Fruit fly (Drosophila melanogaster): Measurements from ENCODE around the gene Sod1.

Gene Sod1

dm6 chr3L:11148478-11149251 lies 35.1 kb upstream of the Sod1 start (continued):
- peak; percentile 16 for TF ChIP-seq CG15269 (tag; optimal IDR thresholded peaks at IDR 0.05)
- TF ChIP-seq CG9797 (GFP tag; optimal IDR thresholded peaks at IDR 0.05) = no peak
- peak; percentile 26 for TF ChIP-seq Meics (GFP tag; optimal IDR thresholded peaks at IDR 0.05)
- TF ChIP-seq CG10321 (GFP tag; IDR thresholded peaks at IDR 0.05) = no peak
- TF ChIP-seq CG43689 (GFP tag; IDR thresholded peaks at IDR 0.05) = no peak
- TF ChIP-seq lov (optimal IDR thresholded peaks at IDR 0.05) = no peak
- no peak for TF ChIP-seq lov (GFP tag; IDR thresholded peaks at IDR 0.05)
- TF ChIP-seq ind (GFP tag; optimal IDR thresholded peaks at IDR 0.05) = peak; percentile 49
- TF ChIP-seq CG4282 (GFP tag; optimal IDR thresholded peaks at IDR 0.05) = no peak
- 0 out of 2 replicates have a peak, but pooled peaks have one; percentile 49 for TF ChIP-seq Xrp1 (GFP tag; IDR thresholded peaks at IDR 0.05)
- TF ChIP-seq crol (GFP tag; IDR thresholded peaks at IDR 0.05) = no peak
- no peak for TF ChIP-seq danr (GFP tag; IDR thresholded peaks at IDR 0.05)
- no peak for TF ChIP-seq nerfin-2 (GFP tag; IDR thresholded peaks at IDR 0.05; ENCODE audit: partially characterized antibody)
- TF ChIP-seq CG6175 (GFP tag; IDR thresholded peaks at IDR 0.05) = no peak
- TF ChIP-seq emc (GFP tag; optimal IDR thresholded peaks at IDR 0.05) = no peak
- TF ChIP-seq bigmax (GFP tag; optimal IDR thresholded peaks at IDR 0.05) = no peak
- TF ChIP-seq mirr (GFP tag; optimal IDR thresholded peaks at IDR 0.05) = no peak
- peak; percentile 17 for TF ChIP-seq CG17802 (tag; optimal IDR thresholded peaks at IDR 0.05)
- no peak for TF ChIP-seq Dip2 (GFP tag; IDR thresholded peaks at IDR 0.05)
- no peak for TF ChIP-seq CG12299 (tag; optimal IDR thresholded peaks at IDR 0.05)
- TF ChIP-seq Blimp-1 (GFP tag; optimal IDR thresholded peaks at IDR 0.05) = peak; percentile 81
- no peak for TF ChIP-seq CG8281 (tag; optimal IDR thresholded peaks at IDR 0.05)
- no peak for TF ChIP-seq ftz-f1 (GFP tag; optimal IDR thresholded peaks at IDR 0.05)
- no peak for TF ChIP-seq CG4328 (GFP tag; optimal IDR thresholded peaks at IDR 0.05)
- 0 out of 3 replicates have a peak, but pooled peaks have one; percentile 30 for TF ChIP-seq gce (GFP tag; IDR thresholded peaks at IDR 0.05)
- TF ChIP-seq Sry-β (GFP tag; optimal IDR thresholded peaks at IDR 0.05) = no peak
- TF ChIP-seq Aef1 (GFP tag; IDR thresholded peaks at IDR 0.05) = no peak
- TF ChIP-seq pzg (GFP tag; optimal IDR thresholded peaks at IDR 0.05) = no peak
- no peak for TF ChIP-seq crp (GFP tag; optimal IDR thresholded peaks at IDR 0.05)
- TF ChIP-seq Sry-δ (GFP tag; optimal IDR thresholded peaks at IDR 0.05) = no peak
- no peak for TF ChIP-seq CG31224 (GFP tag; IDR thresholded peaks at IDR 0.05)
- no peak for TF ChIP-seq CG4854 (GFP tag; optimal IDR thresholded peaks at IDR 0.05)
- TF ChIP-seq CG9609 (GFP tag; optimal IDR thresholded peaks at IDR 0.05) = no peak
- TF ChIP-seq lab (GFP tag; optimal IDR thresholded peaks at IDR 0.05) = peak; percentile 55
- peak; percentile 27 for TF ChIP-seq Hr3 (GFP tag; optimal IDR thresholded peaks at IDR 0.05)
- TF ChIP-seq jigr1 (GFP tag; IDR thresholded peaks at IDR 0.05) = no peak
- no peak for TF ChIP-seq Ets97D (GFP tag; optimal IDR thresholded peaks at IDR 0.05)
- no peak for TF ChIP-seq CG30020 (tag; optimal IDR thresholded peaks at IDR 0.05)
- no peak for TF ChIP-seq Bgb (GFP tag; IDR thresholded peaks at IDR 0.05; ENCODE audit: partially characterized antibody)
- TF ChIP-seq Doc2 (GFP tag; IDR thresholded peaks at IDR 0.05) = no peak
- peak; percentile 40 for TF ChIP-seq nmo (GFP tag; optimal IDR thresholded peaks at IDR 0.05)
- TF ChIP-seq CG13775 (GFP tag; optimal IDR thresholded peaks at IDR 0.05) = no peak
- TF ChIP-seq dan (GFP tag; IDR thresholded peaks at IDR 0.05) = no peak
- TF ChIP-seq CG1529 (GFP tag; optimal IDR thresholded peaks at IDR 0.05) = peak; percentile 48
- no peak for TF ChIP-seq YL-1 (GFP tag; optimal IDR thresholded peaks at IDR 0.05)
- no peak for TF ChIP-seq CG4730 (GFP tag; IDR thresholded peaks at IDR 0.05)
- peak; percentile 57; the same call in 1 of the 2 replicates for TF ChIP-seq CG6689 (GFP tag; IDR thresholded peaks at IDR 0.05)
- no peak for TF ChIP-seq run (tag; optimal IDR thresholded peaks at IDR 0.05)
- no peak for TF ChIP-seq dimm (GFP tag; IDR thresholded peaks at IDR 0.05)
- TF ChIP-seq wor (GFP tag; IDR thresholded peaks at IDR 0.05) = peak; percentile 24; the same call in 1 of the 2 replicates

Data from whole organism, embryonic.